Worm (Caenorhabditis elegans) whole organism, L2 larva: ENCODE measurements around the gene unc-4.

ENCODE experiments used
- F13H6.1 ChIP-seq: sonication (generic microtip); optimal IDR thresholded peaks from 2 replicates; lab custom pipeline; 2016; ENCODE audit warnings: missing genetic modification characterization, missing compliant biosample characterization
- R02D3.7 ChIP-seq: fragments of 150-350 bp; optimal IDR thresholded peaks from 2 replicates; lab custom pipeline; 2014; ENCODE audit warnings: missing biosample characterization, missing genetic modification characterization
- Y55F3AM.14 ChIP-seq: fragments of 200-800 bp; sonication (Bioruptor generic); optimal IDR thresholded peaks from 2 replicates; lab custom pipeline; 2018; ENCODE audit warnings: mild to moderate bottlenecking, missing genetic modification characterization, missing compliant biosample characterization
- ZK546.5 ChIP-seq: sonication (generic microtip); optimal IDR thresholded peaks from 2 replicates; lab custom pipeline; 2017; ENCODE audit warnings: missing biosample characterization, missing genetic modification characterization
- alr-1 ChIP-seq: fragments of 150-350 bp; optimal IDR thresholded peaks from 2 replicates; lab custom pipeline; 2014; ENCODE audit warnings: missing biosample characterization, missing genetic modification characterization
- aly-2 ChIP-seq: fragments of 150-350 bp; optimal IDR thresholded peaks from 2 replicates; lab custom pipeline; 2014; ENCODE audit warnings: missing biosample characterization, missing genetic modification characterization
- ama-1 ChIP-seq: fragments of 150-350 bp; optimal IDR thresholded peaks from 2 replicates; lab custom pipeline; 2018; ENCODE audit warnings: inconsistent platforms
- blmp-1 ChIP-seq: sonication (generic microtip); optimal IDR thresholded peaks from 2 replicates; lab custom pipeline; 2017; ENCODE audit warnings: missing genetic modification characterization, mild to moderate bottlenecking, missing compliant biosample characterization, antibody characterized with exemption, moderate library complexity; ENCODE audit not compliant: insufficient read depth
- ceh-16 ChIP-seq: fragments of 150-350 bp; optimal IDR thresholded peaks from 2 replicates; lab custom pipeline; 2014; ENCODE audit warnings: missing biosample characterization, missing genetic modification characterization
- crh-2 ChIP-seq: sonication (generic microtip); optimal IDR thresholded peaks from 2 replicates; lab custom pipeline; 2017; ENCODE audit warnings: missing biosample characterization, missing genetic modification characterization
- dmd-4 ChIP-seq: sonication (generic microtip); optimal IDR thresholded peaks from 2 replicates; lab custom pipeline; 2017; ENCODE audit warnings: missing biosample characterization, missing genetic modification characterization
- egl-27 ChIP-seq: sonication (generic microtip); optimal IDR thresholded peaks from 3 replicates; lab custom pipeline; 2017; ENCODE audit warnings: missing biosample characterization, missing genetic modification reagents, missing genetic modification characterization
- elt-1 ChIP-seq: fragments of 150-350 bp; optimal IDR thresholded peaks from 2 replicates; lab custom pipeline; 2014; ENCODE audit warnings: missing biosample characterization, missing genetic modification characterization
- fos-1 ChIP-seq: fragments of 150-350 bp; optimal IDR thresholded peaks from 2 replicates; lab custom pipeline; 2014; ENCODE audit warnings: missing biosample characterization, missing genetic modification characterization
- gmeb-1 ChIP-seq: fragments of 150-350 bp; optimal IDR thresholded peaks from 2 replicates; lab custom pipeline; 2014; ENCODE audit warnings: missing biosample characterization, missing genetic modification characterization
- lsy-2 ChIP-seq, 2 experiments: fragments of 150-350 bp in 1 of 2; sonication (generic microtip) in 1 of 2; optimal IDR thresholded peaks; 2 replicates each; lab custom pipeline; 2014 to 2017; ENCODE audit warnings: missing biosample characterization in 2 of 2, missing genetic modification characterization in 2 of 2
- mbf-1 ChIP-seq: sonication (generic microtip); optimal IDR thresholded peaks from 2 replicates; lab custom pipeline; 2017; ENCODE audit warnings: missing biosample characterization, missing genetic modification characterization
- nhr-129 ChIP-seq: fragments of 150-350 bp; optimal IDR thresholded peaks from 2 replicates; lab custom pipeline; 2014; ENCODE audit warnings: missing biosample characterization, missing genetic modification characterization
- nhr-21 ChIP-seq: fragments of 150-350 bp; optimal IDR thresholded peaks from 2 replicates; lab custom pipeline; 2014; ENCODE audit warnings: missing biosample characterization, missing genetic modification characterization
- nhr-23 ChIP-seq: fragments of 150-350 bp; optimal IDR thresholded peaks from 2 replicates; lab custom pipeline; 2014; ENCODE audit warnings: missing biosample characterization, missing genetic modification reagents, missing genetic modification characterization
- nhr-237 ChIP-seq: fragments of 150-350 bp; optimal IDR thresholded peaks from 2 replicates; lab custom pipeline; 2014; ENCODE audit warnings: missing biosample characterization, missing genetic modification characterization
- nhr-25 ChIP-seq: fragments of 150-350 bp; sonication (generic microtip); optimal IDR thresholded peaks from 3 replicates; lab custom pipeline; 2014; ENCODE audit warnings: missing biosample characterization, missing genetic modification characterization
- nhr-77 ChIP-seq: fragments of 150-350 bp; optimal IDR thresholded peaks from 2 replicates; lab custom pipeline; 2014; ENCODE audit warnings: missing biosample characterization, missing genetic modification characterization
- peb-1 ChIP-seq: fragments of 150-350 bp; optimal IDR thresholded peaks from 2 replicates; lab custom pipeline; 2014; ENCODE audit warnings: missing biosample characterization, missing genetic modification characterization
- sma-3 ChIP-seq: sonication (generic microtip); optimal IDR thresholded peaks from 2 replicates; lab custom pipeline; 2016; ENCODE audit warnings: missing genetic modification reagents, missing genetic modification characterization, missing compliant biosample characterization
- sma-9 ChIP-seq, 2 experiments: fragments of 150-350 bp in 1 of 2; sonication (generic microtip) in 1 of 2; optimal IDR thresholded peaks; 2 replicates each; lab custom pipeline; 2014 to 2016; ENCODE audit warnings: missing genetic modification characterization in 2 of 2, mild to moderate bottlenecking in 1 of 2, missing biosample characterization in 1 of 2, missing compliant biosample characterization in 1 of 2, missing genetic modification reagents in 1 of 2, moderate library complexity in 1 of 2
- snpc-4 ChIP-seq: fragments of 150-350 bp; optimal IDR thresholded peaks from 2 replicates; lab custom pipeline; 2014; ENCODE audit warnings: missing biosample characterization, missing genetic modification characterization
- unc-55 ChIP-seq: fragments of 150-350 bp; sonication (generic microtip); optimal IDR thresholded peaks from 3 replicates; lab custom pipeline; 2014; ENCODE audit warnings: missing biosample characterization, missing genetic modification reagents, missing genetic modification characterization

unc-4 gene

ce11 chrII:9891823-9892222 lies 8.4 kb downstream of the unc-4 start:
- TF ChIP-seq sma-9 (GFP tag; optimal IDR thresholded peaks at IDR 0.05; lab: Kevin White, UChicago) (peak; percentile 79), sma-9 (tag; optimal IDR thresholded peaks at IDR 0.05; lab: Kevin White, UChicago) (no peak), elt-1 (tag; lab: Kevin White, UChicago) (peak; percentile 83), lsy-2 (tag; optimal IDR thresholded peaks at IDR 0.05; lab: Kevin White, UChicago) (no peak), F13H6.1 (no peak), egl-27 (peak; percentile 18), ceh-16 (tag; lab: Kevin White, UChicago) (peak; percentile 83), fos-1 (tag; lab: Kevin White, UChicago) (peak; percentile 70)

- peak; percentile 39 for TF ChIP-seq nhr-25 (tag; lab: Kevin White, UChicago)
- TF ChIP-seq crh-2 (tag; lab: Kevin White, UChicago), result peak; percentile 41
- no peak for TF ChIP-seq aly-2 (tag; lab: Kevin White, UChicago)
- TF ChIP-seq lsy-2 (tag; optimal IDR thresholded peaks at IDR 0.05; lab: Kevin White, UChicago), result peak in 1 of 2 experiments; percentile 26
- TF ChIP-seq nhr-129 (tag; lab: Kevin White, UChicago), result peak; percentile 49
- no peak for TF ChIP-seq nhr-23
Observed at ce11 chrII:9891031-9891689, 9.0 kb downstream of the unc-4 start, which contains the start of gene vgln-1. TSS of gene vgln-1 (minus strand) at chrII:9891081.

- TF ChIP-seq alr-1 (no peak), snpc-4 (no peak), nhr-21 (tag; lab: Kevin White, UChicago) (no peak), R02D3.7 (no peak), dmd-4 (tag; lab: Kevin White, UChicago) (no peak)
Observed at ce11 chrII:9888549-9888948, 11.6 kb downstream of the unc-4 start.

ce11 chrII:9886216-9886615 lies 14.0 kb downstream of the unc-4 start, which contains the start of gene algn-8:
TSS of gene algn-8 (minus strand) at chrII:9886442.
- TF ChIP-seq nhr-129 (tag; lab: Kevin White, UChicago) (no peak), F13H6.1 (no peak), nhr-237 (tag; lab: Kevin White, UChicago) (no peak), peb-1 (no peak), alr-1 (no peak), ZK546.5 (tag; lab: Kevin White, UChicago) (no peak), egl-27 (no peak), snpc-4 (no peak)

ce11 chrII:9880826-9881225 lies 19.4 kb downstream of the unc-4 start, which contains the start of gene C08H9.15:
TSS of gene C08H9.15 (plus strand) at chrII:9881193.
- TF ChIP-seq sma-9 (GFP tag; optimal IDR thresholded peaks at IDR 0.05; lab: Kevin White, UChicago), result no peak
- no peak for TF ChIP-seq sma-9 (tag; optimal IDR thresholded peaks at IDR 0.05; lab: Kevin White, UChicago)
- TF ChIP-seq sma-3, result peak; percentile 64
- no peak for TF ChIP-seq mbf-1
- TF ChIP-seq nhr-25 (tag; lab: Kevin White, UChicago), result peak; percentile 31
- no peak for TF ChIP-seq alr-1
- no peak for TF ChIP-seq nhr-129 (tag; lab: Kevin White, UChicago)
- no peak for TF ChIP-seq egl-27
- no peak for TF ChIP-seq nhr-77 (tag; lab: Kevin White, UChicago)

- no peak for TF ChIP-seq blmp-1 (tag; lab: Kevin White, UChicago)
- no peak for TF ChIP-seq F13H6.1
- no peak for TF ChIP-seq gmeb-1 (tag; lab: Kevin White, UChicago)
- TF ChIP-seq unc-55 (GFP tag; lab: Kevin White, UChicago), result no peak
- TF ChIP-seq lsy-2 (tag; optimal IDR thresholded peaks at IDR 0.05; lab: Kevin White, UChicago), result no peak
- TF ChIP-seq snpc-4, result no peak
- no peak for TF ChIP-seq crh-2 (tag; lab: Kevin White, UChicago)
- TF ChIP-seq Y55F3AM.14, result no peak
- TF ChIP-seq, all 48 proteins: peak for 0
Observed at ce11 chrII:9879815-9880214, 20.4 kb downstream of the unc-4 start.

- no peak for TF ChIP-seq blmp-1 (tag; lab: Kevin White, UChicago)
- TF ChIP-seq sma-9 (GFP tag; optimal IDR thresholded peaks at IDR 0.05; lab: Kevin White, UChicago), result no peak
- TF ChIP-seq sma-9 (tag; optimal IDR thresholded peaks at IDR 0.05; lab: Kevin White, UChicago), result no peak
- TF ChIP-seq ama-1, result no peak
- no peak for TF ChIP-seq ZK546.5 (tag; lab: Kevin White, UChicago)
Observed at ce11 chrII:9874508-9875229, 25.5 kb downstream of the unc-4 start, which contains the start of the genes chil-2 and ctsa-3.2. TSS of gene chil-2 (minus strand) at chrII:9874608. TSS of gene ctsa-3.2 (plus strand) at chrII:9875179.
